Worm (Caenorhabditis elegans) whole organism, L4 larva: Measurements from ENCODE around the gene F47B10.4.

Experiments
- R02D3.7 ChIP-seq: fragments of 150-350 bp; sonication (generic microtip); optimal IDR thresholded peaks from 3 replicates; lab custom pipeline; 2014; ENCODE audit warnings: missing biosample characterization, missing genetic modification characterization
- ZK546.5 ChIP-seq, 2 experiments: sonication (generic microtip); optimal IDR thresholded peaks; 2 replicates each; lab custom pipeline; 2017; ENCODE audit warnings: missing biosample characterization in 2 of 2, missing genetic modification characterization in 2 of 2
- ces-1 ChIP-seq: fragments of 150-350 bp; sonication (generic microtip); optimal IDR thresholded peaks from 4 replicates; lab custom pipeline; 2014; ENCODE audit warnings: missing biosample characterization, missing genetic modification reagents, missing genetic modification characterization
- daf-12 ChIP-seq: fragments of 150-350 bp; optimal IDR thresholded peaks from 2 replicates; lab custom pipeline; 2014; ENCODE audit warnings: missing biosample characterization, missing genetic modification reagents, missing genetic modification characterization
- dve-1 ChIP-seq: sonication (generic microtip); optimal IDR thresholded peaks from 2 replicates; lab custom pipeline; 2017; ENCODE audit warnings: antibody characterized with exemption, mild to moderate bottlenecking, missing genetic modification characterization, missing compliant biosample characterization; ENCODE audit not compliant: insufficient read depth
- hlh-30 ChIP-seq: sonication (generic microtip); optimal IDR thresholded peaks from 2 replicates; lab custom pipeline; 2017; ENCODE audit warnings: antibody characterized with exemption, mild to moderate bottlenecking, missing genetic modification characterization, missing compliant biosample characterization; ENCODE audit not compliant: insufficient read depth
- mdl-1 ChIP-seq, 2 experiments: fragments of 150-350 bp in 1 of 2; sonication (generic microtip) in 1 of 2; optimal IDR thresholded peaks; 2 replicates each; lab custom pipeline; 2014 to 2017; ENCODE audit warnings: missing biosample characterization in 2 of 2, missing genetic modification characterization in 2 of 2
- mdt-29 ChIP-seq: fragments of 200-800 bp; sonication (Bioruptor generic); IDR thresholded peaks from 2 replicates; pipeline ENCODE4 v1.3.6; 2022; ENCODE audit warnings: missing genetic modification reagents, missing genetic modification characterization, missing compliant biosample characterization
- nhr-237 ChIP-seq: sonication (generic microtip); optimal IDR thresholded peaks from 2 replicates; lab custom pipeline; 2017; ENCODE audit warnings: missing biosample characterization, missing genetic modification characterization
- pha-4 ChIP-seq, 2 experiments: fragments of 150-350 bp in 1 of 2; fragments of 200-800 bp in 1 of 2; sonication (Bioruptor generic) in 1 of 2; IDR thresholded peaks in 1 of 2; optimal IDR thresholded peaks in 1 of 2; 2 replicates each; pipeline versions ENCODE4 v1.3.6 to Lab custom; 2014 to 2022; ENCODE audit warnings: missing genetic modification characterization in 2 of 2, missing genetic modification reagents in 2 of 2, missing biosample characterization in 1 of 2, missing compliant biosample characterization in 1 of 2
- skn-1 ChIP-seq: fragments of 150-350 bp; optimal IDR thresholded peaks from 2 replicates; lab custom pipeline; 2014; ENCODE audit warnings: missing biosample characterization, missing genetic modification characterization
- vab-7 ChIP-seq: fragments of 200-800 bp; sonication (Bioruptor generic); IDR thresholded peaks from 2 replicates; pipeline ENCODE4 v1.3.6; 2022; ENCODE audit warnings: missing genetic modification reagents, missing genetic modification characterization, missing compliant biosample characterization
- zip-2 ChIP-seq: fragments of 150-350 bp; optimal IDR thresholded peaks from 2 replicates; lab custom pipeline; 2014; ENCODE audit warnings: missing biosample characterization, missing genetic modification characterization

ce11 chrX:10853271-10853670, 37.8 kb upstream of the F47B10.4 start:
- TF ChIP-seq daf-12, result no peak
- TF ChIP-seq skn-1 (tag; lab: Kevin White, UChicago), result no peak
- no peak for TF ChIP-seq vab-7 (GFP tag; lab: Robert Waterston, UW)
- no peak for TF ChIP-seq pha-4 (GFP tag; IDR thresholded peaks at IDR 0.05; lab: Robert Waterston, UW)
- no peak for TF ChIP-seq pha-4 (tag; optimal IDR thresholded peaks at IDR 0.05; lab: Kevin White, UChicago)
- no peak for TF ChIP-seq hlh-30
- TF ChIP-seq zip-2, result no peak
- no peak for TF ChIP-seq ces-1 (GFP tag; lab: Kevin White, UChicago)
- no peak for TF ChIP-seq ZK546.5 (tag; optimal IDR thresholded peaks at IDR 0.05; lab: Kevin White, UChicago)
- TF ChIP-seq nhr-237, result no peak
- no peak for TF ChIP-seq dve-1 (tag; lab: Kevin White, UChicago)
- TF ChIP-seq R02D3.7 (tag; lab: Kevin White, UChicago), result no peak
- no peak for TF ChIP-seq mdt-29 (GFP tag; lab: Robert Waterston, UW)
- TF ChIP-seq mdl-1 (tag; optimal IDR thresholded peaks at IDR 0.05; lab: Kevin White, UChicago), result no peak
